Fruit fly (Drosophila melanogaster): Measurements from ENCODE around the gene CG11586.
A peak's percentile ranks its signal among the peaks of the same experiment; 100 is the strongest.

The CG11586 gene

dm6 chr3L:4269920-4270319 lies 7.7 kb upstream of the CG11586 start (continued):
- TF ChIP-seq CG6254 (GFP tag; optimal IDR thresholded peaks at IDR 0.05): peak; percentile 61
- TF ChIP-seq CG14441 (GFP tag; IDR thresholded peaks at IDR 0.05): peak; percentile 53
- peak; percentile 74 for TF ChIP-seq CG10147 (GFP tag; optimal IDR thresholded peaks at IDR 0.05)
- peak; percentile 49; the same call in 1 of the 2 replicates for TF ChIP-seq CG32772 (GFP tag; IDR thresholded peaks at IDR 0.05)
- no peak for TF ChIP-seq trh (GFP tag; optimal IDR thresholded peaks at IDR 0.05)
- TF ChIP-seq CG17912 (GFP tag; optimal IDR thresholded peaks at IDR 0.05): no peak
- TF ChIP-seq CG4328 (GFP tag; optimal IDR thresholded peaks at IDR 0.05): peak; percentile 44
- no peak for TF ChIP-seq MBD-R2 (GFP tag; IDR thresholded peaks at IDR 0.05)
- TF ChIP-seq CoRest (tag; optimal IDR thresholded peaks at IDR 0.05): peak; percentile 84
- TF ChIP-seq crp (GFP tag; optimal IDR thresholded peaks at IDR 0.05): no peak
- TF ChIP-seq Drgx (GFP tag; IDR thresholded peaks at IDR 0.05): peak; percentile 75
- no peak for TF ChIP-seq Ravus (GFP tag; IDR thresholded peaks at IDR 0.05)
- peak; percentile 15 for TF ChIP-seq CG8359 (GFP tag; optimal IDR thresholded peaks at IDR 0.05; ENCODE audit: borderline replicate concordance)
- TF ChIP-seq az2 (GFP tag; optimal IDR thresholded peaks at IDR 0.05): peak; percentile 44
- TF ChIP-seq CG12071 (GFP tag; optimal IDR thresholded peaks at IDR 0.05): peak; percentile 56
- TF ChIP-seq CG11560 (tag; IDR thresholded peaks at IDR 0.05): no peak; the same call in 2 of the 3 replicates
- TF ChIP-seq CG17385 (GFP tag; optimal IDR thresholded peaks at IDR 0.05): peak; percentile 75
- TF ChIP-seq chinmo (GFP tag; IDR thresholded peaks at IDR 0.05; ENCODE audit: partially characterized antibody): no peak
- TF ChIP-seq CG18476 (GFP tag; optimal IDR thresholded peaks at IDR 0.05): peak; percentile 35
- TF ChIP-seq Lhr (GFP tag; optimal IDR thresholded peaks at IDR 0.05): peak; percentile 15
- TF ChIP-seq CG8089 (GFP tag; optimal IDR thresholded peaks at IDR 0.05): no peak
- TF ChIP-seq CG1603 (tag; optimal IDR thresholded peaks at IDR 0.05): peak; percentile 6
- peak; percentile 41; the same call in 1 of the 2 replicates for TF ChIP-seq gsb (GFP tag; IDR thresholded peaks at IDR 0.05)
- peak; percentile 42 for TF ChIP-seq CG15011 (GFP tag; optimal IDR thresholded peaks at IDR 0.05)
- TF ChIP-seq Blimp-1 (GFP tag; optimal IDR thresholded peaks at IDR 0.05): peak; percentile 74
- no peak for TF ChIP-seq Mes4 (GFP tag; optimal IDR thresholded peaks at IDR 0.05)
- TF ChIP-seq CG6175 (GFP tag; IDR thresholded peaks at IDR 0.05): no peak
- TF ChIP-seq CG14710 (tag; optimal IDR thresholded peaks at IDR 0.05): peak; percentile 73
- TF ChIP-seq ssp (GFP tag; IDR thresholded peaks at IDR 0.05): peak; percentile 39; the same call in 1 of the 2 replicates
- no peak for TF ChIP-seq Lpt (GFP tag; optimal IDR thresholded peaks at IDR 0.05)
- no peak for TF ChIP-seq NC2α (GFP tag; optimal IDR thresholded peaks at IDR 0.05)
- TF ChIP-seq pfk (GFP tag; optimal IDR thresholded peaks at IDR 0.05): no peak
- no peak for TF ChIP-seq ems (GFP tag; optimal IDR thresholded peaks at IDR 0.05)
- TF ChIP-seq fd96Cb (tag; optimal IDR thresholded peaks at IDR 0.05): peak; percentile 72
- peak; percentile 82 for TF ChIP-seq CG10979 (tag; optimal IDR thresholded peaks at IDR 0.05)
- TF ChIP-seq CG3995 (GFP tag; optimal IDR thresholded peaks at IDR 0.05): peak; percentile 25
- TF ChIP-seq CG33557 (GFP tag; optimal IDR thresholded peaks at IDR 0.05): peak; percentile 69
- no peak for TF ChIP-seq CG12744 (GFP tag; optimal IDR thresholded peaks at IDR 0.05)
- no peak for TF ChIP-seq YL-1 (GFP tag; optimal IDR thresholded peaks at IDR 0.05)
- no peak for TF ChIP-seq CG10462 (GFP tag; optimal IDR thresholded peaks at IDR 0.05)
- TF ChIP-seq fru (optimal IDR thresholded peaks at IDR 0.05): no peak
- no peak for TF ChIP-seq Bgb (GFP tag; IDR thresholded peaks at IDR 0.05; ENCODE audit: partially characterized antibody)
- peak in 1 of 2 experiments; percentile 40 for TF ChIP-seq dpn (GFP tag; optimal IDR thresholded peaks at IDR 0.05)
- peak; percentile 35; the same call in 1 of the 3 replicates for TF ChIP-seq Aef1 (GFP tag; IDR thresholded peaks at IDR 0.05)
- no peak for TF ChIP-seq CG14050 (GFP tag; IDR thresholded peaks at IDR 0.05)
- TF ChIP-seq CG14014 (GFP tag; IDR thresholded peaks at IDR 0.05): peak; percentile 38; the same call in 1 of the 2 replicates
- peak; percentile 66 for TF ChIP-seq Hr3 (GFP tag; optimal IDR thresholded peaks at IDR 0.05)
- no peak for TF ChIP-seq CG11398 (GFP tag; optimal IDR thresholded peaks at IDR 0.05)
- no peak for TF ChIP-seq Gsc (GFP tag; IDR thresholded peaks at IDR 0.05)
- TF ChIP-seq CG4282 (GFP tag; optimal IDR thresholded peaks at IDR 0.05): no peak
- no peak for TF ChIP-seq CG7963 (GFP tag; IDR thresholded peaks at IDR 0.05; ENCODE audit: partially characterized antibody)

Data from whole organism, embryonic.